Worm (Caenorhabditis elegans) whole organism, L3 larva: Measurements from ENCODE around the gene ZC239.20.
"Not testable (repeated sequence)": the region's sequence is repeated elsewhere in the genome, so short reads cannot be mapped to it uniquely, and the experiment has no call there.

Experiments used
- aly-2 ChIP-seq: fragments of 150-350 bp; optimal IDR thresholded peaks from 2 replicates; lab custom pipeline; 2014; ENCODE audit warnings: missing biosample characterization, missing genetic modification characterization
- nhr-11 ChIP-seq: fragments of 150-350 bp; optimal IDR thresholded peaks from 2 replicates; lab custom pipeline; 2014; ENCODE audit warnings: missing biosample characterization, missing genetic modification characterization
- nhr-77 ChIP-seq: fragments of 150-350 bp; optimal IDR thresholded peaks from 2 replicates; lab custom pipeline; 2014; ENCODE audit warnings: missing biosample characterization, missing genetic modification characterization

DNA sequence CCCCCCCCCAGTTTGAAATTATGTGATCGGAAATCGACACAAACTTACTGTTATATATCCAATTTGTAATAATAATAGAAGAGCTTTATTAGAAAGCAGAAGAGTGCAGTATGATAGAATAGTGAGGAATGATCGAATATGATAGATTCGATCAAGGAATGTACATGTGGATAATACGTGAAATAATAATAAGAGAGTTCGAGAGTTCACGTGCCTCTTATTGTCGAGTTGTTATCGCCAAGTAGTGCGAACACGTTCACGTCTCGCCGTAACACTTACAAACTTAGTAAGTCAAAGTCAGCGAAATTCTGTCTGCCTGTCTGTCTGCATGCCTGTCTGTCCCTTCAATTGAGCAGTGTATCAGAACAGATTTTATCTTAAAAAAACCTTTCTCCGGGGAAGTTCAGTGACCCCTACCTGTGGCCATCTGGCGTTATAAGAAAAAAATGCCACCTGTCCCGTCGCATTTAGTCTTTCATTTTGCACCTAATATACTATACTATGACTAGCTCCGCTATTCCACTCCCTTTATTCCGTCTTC is 23.0 kb downstream of the ZC239.20 start, which contains the start of the genes Y27F2A.6 and Y27F2A.8:
- TF ChIP-seq aly-2; nhr-77 (tag; lab: Kevin White, UChicago); nhr-11 (tag; lab: Kevin White, UChicago): not testable (repeated sequence)
